Fruit fly (Drosophila melanogaster): ENCODE results near the gene CG1806.

CG1806 gene

DNA sequence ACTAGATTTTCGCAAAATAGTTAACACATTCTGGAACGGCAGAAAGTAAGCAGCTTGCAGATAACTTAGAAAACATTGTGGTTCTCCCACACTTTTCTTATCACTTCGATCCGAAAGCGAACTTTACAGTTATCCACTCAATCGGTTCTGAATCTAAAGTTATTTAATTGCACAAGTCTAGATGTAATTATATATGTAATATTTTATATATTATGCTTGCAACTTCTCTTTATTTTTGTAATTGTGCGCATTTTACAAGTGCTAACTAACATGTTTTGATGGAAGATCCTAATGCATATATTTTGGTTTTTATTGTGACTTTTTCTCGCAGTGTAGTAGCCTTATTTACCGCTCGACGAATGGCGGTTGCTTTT lies 2.6 kb upstream of the CG1806 start:
- TF ChIP-seq Myc (optimal IDR thresholded peaks at IDR 0.05) (no peak), HLH106 (tag; optimal IDR thresholded peaks at IDR 0.05) (peak; percentile 47), Dif (GFP tag; optimal IDR thresholded peaks at IDR 0.05; ENCODE audit: partially characterized antibody) (no peak), GATAd (GFP tag; optimal IDR thresholded peaks at IDR 0.05) (no peak), Rel (GFP tag; optimal IDR thresholded peaks at IDR 0.05) (no peak), Rel (tag; optimal IDR thresholded peaks at IDR 0.05) (no peak), usp (GFP tag; optimal IDR thresholded peaks at IDR 0.05) (no peak), brk (GFP tag; optimal IDR thresholded peaks at IDR 0.05) (no peak), lola (GFP tag; optimal IDR thresholded peaks at IDR 0.05) (no peak), N (GFP tag; optimal IDR thresholded peaks at IDR 0.05) (no peak), foxo (GFP tag; optimal IDR thresholded peaks at IDR 0.05) (peak in 1 of 2 experiments; percentile 54), Sp1 (GFP tag; optimal IDR thresholded peaks at IDR 0.05) (peak; percentile 62), ey (GFP tag; optimal IDR thresholded peaks at IDR 0.05) (no peak), CG9705 (GFP tag; optimal IDR thresholded peaks at IDR 0.05) (no peak), sage (GFP tag; optimal IDR thresholded peaks at IDR 0.05) (no peak), dl (GFP tag; optimal IDR thresholded peaks at IDR 0.05; ENCODE audit: insufficient read depth in 1 of 2, partially characterized antibody in 2 of 2) (no peak), rgr (GFP tag; optimal IDR thresholded peaks at IDR 0.05) (no peak), Hnf4 (GFP tag; optimal IDR thresholded peaks at IDR 0.05) (no peak), Abd-B (GFP tag; optimal IDR thresholded peaks at IDR 0.05) (no peak), dsf (GFP tag; optimal IDR thresholded peaks at IDR 0.05; ENCODE audit: borderline replicate concordance) (no peak), psq (GFP tag; optimal IDR thresholded peaks at IDR 0.05) (peak; percentile 54), woc (GFP tag; optimal IDR thresholded peaks at IDR 0.05) (no peak), tai (GFP tag; optimal IDR thresholded peaks at IDR 0.05) (no peak), sv (GFP tag; optimal IDR thresholded peaks at IDR 0.05) (no peak), Hr78 (GFP tag; optimal IDR thresholded peaks at IDR 0.05) (no peak), OdsH (GFP tag; optimal IDR thresholded peaks at IDR 0.05) (peak; percentile 38), Dfd (GFP tag; optimal IDR thresholded peaks at IDR 0.05) (no peak), Mio (GFP tag; optimal IDR thresholded peaks at IDR 0.05) (no peak), br (GFP tag; optimal IDR thresholded peaks at IDR 0.05) (no peak), h (GFP tag; optimal IDR thresholded peaks at IDR 0.05) (no peak), CG32264 (GFP tag; optimal IDR thresholded peaks at IDR 0.05) (no peak), Jra (GFP tag; optimal IDR thresholded peaks at IDR 0.05) (no peak), Hr83 (GFP tag; optimal IDR thresholded peaks at IDR 0.05; ENCODE audit: poor library complexity, severe bottlenecking) (no peak), fru (GFP tag; optimal IDR thresholded peaks at IDR 0.05) (peak; percentile 7), Vsx2 (GFP tag; optimal IDR thresholded peaks at IDR 0.05; ENCODE audit: partially characterized antibody) (no peak), jim (GFP tag; optimal IDR thresholded peaks at IDR 0.05) (no peak), pan (optimal IDR thresholded peaks at IDR 0.05) (no peak), CrebA (GFP tag; optimal IDR thresholded peaks at IDR 0.05; ENCODE audit: borderline replicate concordance) (no peak), dmrt93B (GFP tag; optimal IDR thresholded peaks at IDR 0.05) (peak; percentile 72)

- TF ChIP-seq Hr83 (GFP tag; optimal IDR thresholded peaks at IDR 0.05; ENCODE audit: poor library complexity, severe bottlenecking) (no peak), dl (GFP tag; optimal IDR thresholded peaks at IDR 0.05; ENCODE audit: insufficient read depth in 1 of 2, partially characterized antibody in 2 of 2) (peak; percentile 17 to 57), Dif (GFP tag; optimal IDR thresholded peaks at IDR 0.05; ENCODE audit: partially characterized antibody) (peak; percentile 63)
These were observed 617 bp downstream of the CG1806 start for dm6 chrX:12007593-12007992.

Data from whole organism, wandering third instar larva.